Worm (Caenorhabditis elegans): ENCODE results near the gene aff-1.

Gene aff-1

DNA sequence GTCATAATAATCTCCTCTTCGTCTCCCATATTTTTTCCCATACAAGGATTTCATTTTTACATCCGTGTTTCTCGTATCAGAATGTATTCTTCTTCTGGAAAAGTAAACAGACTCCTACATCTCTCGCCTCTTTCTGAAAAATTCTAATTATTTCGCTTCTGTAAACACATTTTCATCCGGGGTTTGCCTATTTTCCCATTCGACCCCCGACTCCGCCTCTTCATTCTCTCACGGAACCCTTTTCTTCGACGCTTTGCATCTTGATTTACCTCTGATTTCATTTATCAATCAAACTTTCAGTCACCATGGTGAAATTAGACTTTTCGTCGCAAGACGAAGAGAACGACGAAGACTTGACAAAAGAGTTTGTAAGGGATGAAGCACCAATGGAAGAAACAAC, 52.9 kb downstream of the aff-1 start, which contains the start of gene snt-1:
Gene snt-1, plus strand, starts transcription at position 301 of the 400 bp plus-strand sequence.
- TF ChIP-seq cebp-2 (GFP tag; IDR thresholded peaks at IDR 0.05) (no peak), ztf-3 (GFP tag; optimal IDR thresholded peaks at IDR 0.05) (no peak), fkh-3 (tag; optimal IDR thresholded peaks at IDR 0.05) (no peak), nfya-2 (GFP tag; IDR thresholded peaks at IDR 0.05) (no peak), F39B2.1 (GFP tag; IDR thresholded peaks at IDR 0.05) (no peak), F52B5.7 (tag; optimal IDR thresholded peaks at IDR 0.05) (no peak)
